Worm (Caenorhabditis elegans): ENCODE results near the gene srh-236.

Gene srh-236

ce11 chrV:17238799-17239198, 27.0 kb upstream of the srh-236 start, which contains the start of gene T19C9.8:
T19C9.8 (plus strand) TSS chrV:17239097.
- TF ChIP-seq dao-5 (tag; optimal IDR thresholded peaks at IDR 0.05) = no peak
- TF ChIP-seq him-1 (tag; optimal IDR thresholded peaks at IDR 0.05) = no peak
- TF ChIP-seq W03F9.2 (tag; optimal IDR thresholded peaks at IDR 0.05) = no peak

ce11 chrV:17236345-17236744, 24.5 kb upstream of the srh-236 start, which contains the start of gene T19C9.10:
T19C9.10 (plus strand) TSS chrV:17236592.
- no peak for TF ChIP-seq dao-5 (tag; optimal IDR thresholded peaks at IDR 0.05)
- no peak for TF ChIP-seq him-1 (tag; optimal IDR thresholded peaks at IDR 0.05)
- no peak for TF ChIP-seq W03F9.2 (tag; optimal IDR thresholded peaks at IDR 0.05)

ce11 chrV:17232403-17232802, 20.6 kb upstream of the srh-236 start:
- TF ChIP-seq him-1 (tag; optimal IDR thresholded peaks at IDR 0.05) (no peak), dao-5 (tag; optimal IDR thresholded peaks at IDR 0.05) (no peak), W03F9.2 (tag; optimal IDR thresholded peaks at IDR 0.05) (no peak)

- TF ChIP-seq dao-5 (tag; optimal IDR thresholded peaks at IDR 0.05) = no peak
- TF ChIP-seq him-1 (tag; optimal IDR thresholded peaks at IDR 0.05) = no peak
- no peak for TF ChIP-seq W03F9.2 (tag; optimal IDR thresholded peaks at IDR 0.05)
Measured at ce11 chrV:17226119-17226518, 14.3 kb upstream of the srh-236 start, which contains the start of gene srh-112. srh-112 (minus strand) TSS chrV:17226219.

ce11 chrV:17225389-17225788, 13.6 kb upstream of the srh-236 start, which contains the start of gene scl-25:
scl-25 (plus strand) TSS chrV:17225689.
- TF ChIP-seq dao-5 (tag; optimal IDR thresholded peaks at IDR 0.05) (no peak), him-1 (tag; optimal IDR thresholded peaks at IDR 0.05) (no peak), W03F9.2 (tag; optimal IDR thresholded peaks at IDR 0.05) (no peak)

ce11 chrV:17223305-17223704, 11.5 kb upstream of the srh-236 start, which contains the start of gene srh-252:
srh-252 (minus strand) TSS chrV:17223405.
- no peak for TF ChIP-seq W03F9.2 (tag; optimal IDR thresholded peaks at IDR 0.05)
- no peak for TF ChIP-seq dao-5 (tag; optimal IDR thresholded peaks at IDR 0.05)
- TF ChIP-seq him-1 (tag; optimal IDR thresholded peaks at IDR 0.05) = no peak

- TF ChIP-seq W03F9.2 (tag; optimal IDR thresholded peaks at IDR 0.05) (no peak), dao-5 (tag; optimal IDR thresholded peaks at IDR 0.05) (no peak), him-1 (tag; optimal IDR thresholded peaks at IDR 0.05) (no peak)
Measured at ce11 chrV:17220345-17220744, 8.5 kb upstream of the srh-236 start, which contains the start of gene srh-109. srh-109 (minus strand) TSS chrV:17220445.

ce11 chrV:17217690-17218089, 5.9 kb upstream of the srh-236 start, which contains the start of gene srbc-62:
srbc-62 (plus strand) TSS chrV:17217990.
- TF ChIP-seq W03F9.2 (tag; optimal IDR thresholded peaks at IDR 0.05) = no peak
- TF ChIP-seq him-1 (tag; optimal IDR thresholded peaks at IDR 0.05) = no peak
- no peak for TF ChIP-seq dao-5 (tag; optimal IDR thresholded peaks at IDR 0.05)

- TF ChIP-seq him-1 (tag; optimal IDR thresholded peaks at IDR 0.05) = no peak
- TF ChIP-seq dao-5 (tag; optimal IDR thresholded peaks at IDR 0.05) = no peak
- TF ChIP-seq W03F9.2 (tag; optimal IDR thresholded peaks at IDR 0.05) = no peak
Measured at ce11 chrV:17215602-17216001, 3.8 kb upstream of the srh-236 start.

ce11 chrV:17212743-17213142, 904 bp upstream of the srh-236 start, which contains the start of gene srh-113:
srh-113 (plus strand) TSS chrV:17213043.
- TF ChIP-seq W03F9.2 (tag; optimal IDR thresholded peaks at IDR 0.05) = no peak
- TF ChIP-seq him-1 (tag; optimal IDR thresholded peaks at IDR 0.05) = no peak
- TF ChIP-seq dao-5 (tag; optimal IDR thresholded peaks at IDR 0.05) = no peak

- TF ChIP-seq dao-5 (tag; optimal IDR thresholded peaks at IDR 0.05) = no peak
- TF ChIP-seq him-1 (tag; optimal IDR thresholded peaks at IDR 0.05) = no peak
- TF ChIP-seq W03F9.2 (tag; optimal IDR thresholded peaks at IDR 0.05) = no peak
Measured at ce11 chrV:17208045-17208444, 3.8 kb downstream of the srh-236 start, which contains the start of gene Y68A4A.13. Y68A4A.13 (minus strand) TSS chrV:17208145.

- TF ChIP-seq him-1 (tag; optimal IDR thresholded peaks at IDR 0.05) = no peak
- TF ChIP-seq W03F9.2 (tag; optimal IDR thresholded peaks at IDR 0.05) = no peak
- TF ChIP-seq dao-5 (tag; optimal IDR thresholded peaks at IDR 0.05) = no peak
Measured at ce11 chrV:17206469-17206868, 5.4 kb downstream of the srh-236 start.

ce11 chrV:17201847-17202246, 10.0 kb downstream of the srh-236 start, which contains the start of gene Y68A4A.10:
Y68A4A.10 (plus strand) TSS chrV:17202147.
- no peak for TF ChIP-seq dao-5 (tag; optimal IDR thresholded peaks at IDR 0.05)

- no peak for TF ChIP-seq dao-5 (tag; optimal IDR thresholded peaks at IDR 0.05)
- no peak for TF ChIP-seq him-1 (tag; optimal IDR thresholded peaks at IDR 0.05)
- no peak for TF ChIP-seq W03F9.2 (tag; optimal IDR thresholded peaks at IDR 0.05)
Measured at ce11 chrV:17198926-17199325, 12.9 kb downstream of the srh-236 start, which contains the start of gene srz-96. srz-96 (plus strand) TSS chrV:17199226.

- no peak for TF ChIP-seq W03F9.2 (tag; optimal IDR thresholded peaks at IDR 0.05)
- no peak for TF ChIP-seq dao-5 (tag; optimal IDR thresholded peaks at IDR 0.05)
- TF ChIP-seq him-1 (tag; optimal IDR thresholded peaks at IDR 0.05) = no peak
Measured at ce11 chrV:17192238-17192637, 19.6 kb downstream of the srh-236 start, which contains the start of gene srz-47. srz-47 (minus strand) TSS chrV:17192338.
